Worm (Caenorhabditis elegans): ENCODE data around the gene hbl-1.

ce11 chrX:5839143-5839542 is 17.2 kb downstream of the hbl-1 start:
- TF ChIP-seq nhr-77 (tag; optimal IDR thresholded peaks at IDR 0.05) (no peak), sem-4 (tag; optimal IDR thresholded peaks at IDR 0.05) (no peak), snpc-4 (tag; optimal IDR thresholded peaks at IDR 0.05) (no peak), skn-1 (tag; optimal IDR thresholded peaks at IDR 0.05) (no peak)
